Fruit fly (Drosophila melanogaster): ENCODE results near the gene sd.

Gene sd

dm6 chrX:15866799-15867412 is 62.7 kb downstream of the sd start:
- no peak for TF ChIP-seq noc (tag; optimal IDR thresholded peaks at IDR 0.05)

dm6 chrX:15867863-15868262 is 63.7 kb downstream of the sd start, which contains the start of gene Gapdh2:
Gene Gapdh2, plus strand, starts transcription at chrX:15868145.
- peak; percentile 100 for TF ChIP-seq noc (tag; optimal IDR thresholded peaks at IDR 0.05)

dm6 chrX:15868781-15869180 is 64.6 kb downstream of the sd start:
- no peak for TF ChIP-seq noc (tag; optimal IDR thresholded peaks at IDR 0.05)

DNA sequence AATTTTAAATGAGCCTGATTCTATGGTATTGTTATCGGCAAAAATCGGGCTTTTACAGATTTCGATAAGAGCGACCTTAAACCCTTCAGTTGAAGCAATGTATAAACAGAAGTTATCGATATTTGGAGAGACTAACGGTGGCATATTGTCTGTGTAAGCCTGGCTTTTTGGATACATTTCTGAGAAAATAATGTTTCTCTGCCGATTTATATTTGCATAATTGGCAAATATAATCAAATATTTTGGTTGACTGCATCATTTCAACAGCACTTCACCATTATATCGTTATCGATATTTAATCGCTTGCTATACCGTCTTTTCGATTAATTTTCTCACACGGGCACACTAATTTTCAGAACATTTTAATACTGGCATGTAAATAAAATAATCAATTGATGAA is 65.7 kb downstream of the sd start, which contains the start of gene CG16952:
Gene CG16952, plus strand, starts transcription at position 341 of the 400 bp plus-strand sequence.
- no peak for TF ChIP-seq noc (tag; optimal IDR thresholded peaks at IDR 0.05)

DNA sequence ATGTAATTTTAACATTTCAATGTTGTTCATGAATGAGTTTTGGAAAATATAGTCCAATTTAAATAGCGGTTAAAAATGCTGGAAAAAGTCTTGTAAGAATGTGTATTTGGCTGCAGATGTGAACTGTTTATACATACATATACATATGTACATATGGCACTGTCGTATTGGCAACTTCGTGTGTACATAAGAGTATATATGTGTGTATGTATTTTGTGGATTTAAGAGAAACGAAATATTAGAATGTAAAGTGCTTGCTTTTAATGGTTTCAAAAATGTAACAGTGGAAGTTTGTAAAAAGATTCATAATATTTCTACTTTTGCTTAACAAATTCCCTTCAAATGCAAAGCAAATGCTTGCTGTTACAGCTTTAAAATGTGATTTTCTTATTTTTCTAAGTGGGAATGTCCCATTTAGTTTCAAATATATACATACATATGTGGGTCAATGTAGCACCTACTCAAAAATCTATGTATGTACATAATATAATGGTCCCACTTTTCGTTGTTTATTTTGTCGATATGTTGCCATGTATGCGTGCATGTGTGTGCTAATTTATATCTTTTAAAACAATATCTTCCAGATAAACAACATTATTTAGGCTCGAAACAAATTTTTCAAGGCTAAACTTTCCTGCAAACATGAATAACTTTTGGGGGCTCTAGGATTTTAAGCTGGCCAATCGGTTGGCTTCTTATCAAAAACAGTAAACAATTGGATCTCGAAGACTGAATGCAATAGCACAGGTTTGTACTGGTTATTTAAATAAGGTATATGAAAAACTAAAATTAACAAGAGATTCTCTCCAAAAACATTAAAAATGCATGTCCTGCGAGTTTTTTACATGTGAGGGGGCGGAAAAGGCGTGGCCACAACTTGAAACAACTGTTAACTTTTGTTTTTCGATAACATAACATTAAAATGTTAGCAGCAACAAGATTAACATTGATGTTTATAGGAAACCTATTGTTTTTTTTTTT is 66.9 kb downstream of the sd start:
- TF ChIP-seq noc (tag; optimal IDR thresholded peaks at IDR 0.05), result no peak

dm6 chrX:15874437-15874836 is 70.3 kb downstream of the sd start:
- no peak for TF ChIP-seq noc (tag; optimal IDR thresholded peaks at IDR 0.05)

DNA sequence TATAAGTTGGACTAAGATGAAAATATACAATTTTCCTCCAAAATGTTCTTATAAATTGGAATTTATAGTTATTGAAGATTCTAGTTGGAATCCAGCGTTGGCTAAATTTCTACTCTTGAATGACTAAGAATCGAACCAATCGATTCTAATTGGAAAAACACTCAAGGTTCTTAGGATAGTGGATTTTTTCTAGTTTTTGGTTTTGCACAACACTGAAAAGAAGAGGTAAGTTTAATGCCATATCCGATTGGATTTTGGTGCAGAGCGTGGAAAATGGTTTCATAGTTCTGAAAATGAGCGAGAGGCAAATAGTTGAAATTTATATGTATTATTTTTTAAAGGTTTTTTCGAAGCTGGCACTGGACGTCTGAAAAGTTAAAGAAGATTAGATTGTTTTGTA is 71.4 kb downstream of the sd start:
- TF ChIP-seq noc (tag; optimal IDR thresholded peaks at IDR 0.05), result no peak
